Worm (Caenorhabditis elegans) whole organism, early embryonic: ENCODE data around the gene ZC317.2.

Experiments used
- ama-1 ChIP-seq: fragments of 150-350 bp; optimal IDR thresholded peaks from 2 replicates; lab custom pipeline; 2014
- ceh-13 ChIP-seq: fragments of 200-800 bp; sonication (Bioruptor generic); optimal IDR thresholded peaks from 2 replicates; lab custom pipeline; 2018; ENCODE audit warnings: mild to moderate bottlenecking, missing genetic modification characterization, missing compliant biosample characterization
- ets-7 ChIP-seq: sonication (generic microtip); optimal IDR thresholded peaks from 2 replicates; lab custom pipeline; 2016; ENCODE audit warnings: missing genotype, missing genetic modification characterization, missing compliant biosample characterization
- flt-1 ChIP-seq: fragments of 200-800 bp; sonication (Bioruptor generic); IDR thresholded peaks from 2 replicates; pipeline ENCODE4 v1.3.6; 2022; ENCODE audit warnings: missing genetic modification characterization, missing compliant biosample characterization
- hmg-4 ChIP-seq: fragments of 200-800 bp; sonication (Bioruptor generic); optimal IDR thresholded peaks from 2 replicates; lab custom pipeline; 2018; ENCODE audit warnings: mild to moderate bottlenecking, missing genetic modification characterization, missing compliant biosample characterization
- sea-1 ChIP-seq: fragments of 200-800 bp; sonication (Bioruptor generic); conservative IDR thresholded peaks from 2 replicates; pipeline ENCODE4 v1.3.6; 2022; ENCODE audit warnings: missing genetic modification characterization, missing compliant biosample characterization

ce11 chrV:5465335-5465734, 5.4 kb downstream of the ZC317.2 start, which contains the start of gene srg-68:
- TF ChIP-seq ama-1 (no peak), ets-7 (no peak), ceh-13 (GFP tag; lab: Kevin White, UChicago) (no peak), hmg-4 (GFP tag; lab: Kevin White, UChicago) (no peak), sea-1 (no peak), flt-1 (GFP tag; lab: Robert Waterston, UW) (no peak)
